Worm (Caenorhabditis elegans): ENCODE data around the gene ZK899.5.

- no peak for TF ChIP-seq nhr-28 (tag; optimal IDR thresholded peaks at IDR 0.05)
- TF ChIP-seq snpc-4 (tag; optimal IDR thresholded peaks at IDR 0.05) = no peak
- TF ChIP-seq nhr-237 (tag; optimal IDR thresholded peaks at IDR 0.05) = no peak
- TF ChIP-seq pha-4 (tag; optimal IDR thresholded peaks at IDR 0.05) = no peak
- TF ChIP-seq nhr-76 (tag; optimal IDR thresholded peaks at IDR 0.05) = no peak
- no peak for TF ChIP-seq lsy-2 (tag; optimal IDR thresholded peaks at IDR 0.05)
- no peak for TF ChIP-seq elt-1 (tag; optimal IDR thresholded peaks at IDR 0.05; ENCODE audit: borderline replicate concordance, insufficient read depth)
Measured at ce11 chrX:9491439-9491838, 30.7 kb upstream of the ZK899.5 start.
